Fruit fly (Drosophila melanogaster) Kc167 (cell line): ENCODE data around the gene Shaw.

ENCODE experiments used
- h ChIP-seq: fragments of >200 bp; optimal IDR thresholded peaks from 3 replicates; lab custom pipeline; 2018; ENCODE audit warnings: missing external identifiers
- insv ChIP-seq: fragments of >200 bp; optimal IDR thresholded peaks from 3 replicates; lab custom pipeline; 2018; ENCODE audit warnings: missing external identifiers
- psq ChIP-seq: fragments of >200 bp; optimal IDR thresholded peaks from 2 replicates; lab custom pipeline; 2017; ENCODE audit warnings: missing external identifiers
- ttk ChIP-seq: sonication (Bioruptor generic); optimal IDR thresholded peaks from 2 replicates; lab custom pipeline; 2017; ENCODE audit warnings: missing external identifiers

dm6 chr2L:3775767-3776351 is 57.9 kb downstream of the Shaw start:
- TF ChIP-seq h (lab: Kevin White, UChicago) (no peak), ttk (lab: Kevin White, UChicago) (no peak), psq (lab: Kevin White, UChicago) (no peak), insv (lab: Kevin White, UChicago) (no peak)
